Fruit fly (Drosophila melanogaster) whole organism, adult: ENCODE measurements around the gene CG8664.

Source experiments
- CG14711 ChIP-seq: fragments of 200-800 bp; sonication (Bioruptor generic); optimal IDR thresholded peaks from 2 replicates; lab custom pipeline; 2018; ENCODE audit warnings: missing biosample characterization, mild to moderate bottlenecking, missing genetic modification characterization, moderate library complexity
- CG33017 ChIP-seq: fragments of 200-800 bp; sonication (Bioruptor generic); optimal IDR thresholded peaks from 2 replicates; lab custom pipeline; 2018; ENCODE audit warnings: missing biosample characterization, mild to moderate bottlenecking, missing genetic modification characterization, moderate library complexity
- CG5204 ChIP-seq: fragments of 200-800 bp; sonication (Bioruptor generic); optimal IDR thresholded peaks from 2 replicates; lab custom pipeline; 2016; ENCODE audit warnings: missing biosample characterization, missing genetic modification characterization
- CG7101 ChIP-seq: fragments of 200-800 bp; sonication (Bioruptor generic); optimal IDR thresholded peaks from 2 replicates; lab custom pipeline; 2018; ENCODE audit warnings: missing biosample characterization, mild to moderate bottlenecking, missing genetic modification characterization, moderate library complexity
- kay ChIP-seq: fragments of 200-800 bp; sonication (Bioruptor generic); peaks from one replicate; lab custom pipeline; 2016; ENCODE audit warnings: missing biosample characterization, missing genetic modification characterization, borderline replicate concordance
- tj ChIP-seq: fragments of 200-800 bp; sonication (Bioruptor generic); optimal IDR thresholded peaks from 3 replicates; lab custom pipeline; 2017; ENCODE audit warnings: missing biosample characterization, mild to moderate bottlenecking, missing genetic modification characterization, moderate library complexity

dm6 chrX:17282196-17282595, 330 bp downstream of the CG8664 start, which contains the start of gene CG5445:
- TF ChIP-seq CG14711 (no peak), CG33017 (tag; lab: Kevin White, UChicago) (no peak), kay (GFP tag; lab: Kevin White, UChicago) (no peak), tj (no peak), CG5204 (GFP tag; lab: Kevin White, UChicago) (no peak), CG7101 (tag; lab: Kevin White, UChicago) (no peak)
